Worm (Caenorhabditis elegans) whole organism, L3 larva: Measurements from ENCODE around the gene F41C3.8.
A peak's percentile ranks its signal among the peaks of the same experiment; 100 is the strongest.

Experiments
- R02D3.7 ChIP-seq: fragments of 150-350 bp; optimal IDR thresholded peaks from 2 replicates; lab custom pipeline; 2014; ENCODE audit warnings: missing biosample characterization, missing genetic modification characterization
- ZK546.5 ChIP-seq: sonication (generic microtip); optimal IDR thresholded peaks from 2 replicates; lab custom pipeline; 2017; ENCODE audit warnings: missing biosample characterization, missing genetic modification characterization
- ama-1 ChIP-seq: fragments of 150-350 bp; optimal IDR thresholded peaks from 2 replicates; lab custom pipeline; 2018
- ceh-28 ChIP-seq: fragments of 150-350 bp; optimal IDR thresholded peaks from 2 replicates; lab custom pipeline; 2014; ENCODE audit warnings: missing biosample characterization, missing genetic modification reagents, missing genetic modification characterization
- ceh-82 ChIP-seq: fragments of 150-350 bp; optimal IDR thresholded peaks from 2 replicates; lab custom pipeline; 2014; ENCODE audit warnings: missing biosample characterization, missing genetic modification characterization
- ceh-9 ChIP-seq: sonication (generic microtip); optimal IDR thresholded peaks from 2 replicates; lab custom pipeline; 2018; ENCODE audit warnings: missing biosample characterization, missing genetic modification characterization
- daf-12 ChIP-seq: fragments of 150-350 bp; optimal IDR thresholded peaks from 2 replicates; lab custom pipeline; 2014; ENCODE audit warnings: missing biosample characterization, missing genetic modification reagents, missing genetic modification characterization
- egl-5 ChIP-seq: fragments of 150-350 bp; optimal IDR thresholded peaks from 2 replicates; lab custom pipeline; 2017; ENCODE audit warnings: missing biosample characterization, missing genetic modification reagents, missing genetic modification characterization, inconsistent platforms
- elt-2 ChIP-seq: sonication (generic microtip); optimal IDR thresholded peaks from 2 replicates; lab custom pipeline; 2016; ENCODE audit warnings: missing genetic modification reagents, mild to moderate bottlenecking, missing genetic modification characterization, missing compliant biosample characterization
- elt-3 ChIP-seq, 3 experiments: fragments of 150-350 bp in 1 of 3; sonication (generic microtip) in 2 of 3; optimal IDR thresholded peaks; 2 replicates in 2 of 3; 4 replicates in 1 of 3; lab custom pipeline; 2014 to 2017; ENCODE audit warnings: missing biosample characterization in 3 of 3, missing genetic modification characterization in 3 of 3
- fkh-10 ChIP-seq: sonication (generic microtip); optimal IDR thresholded peaks from 2 replicates; lab custom pipeline; 2017; ENCODE audit warnings: missing biosample characterization, missing genetic modification reagents, missing genetic modification characterization
- fkh-2 ChIP-seq: fragments of 150-350 bp; optimal IDR thresholded peaks from 2 replicates; lab custom pipeline; 2014; ENCODE audit warnings: missing biosample characterization, missing genetic modification reagents, missing genetic modification characterization
- fos-1 ChIP-seq: fragments of 150-350 bp; optimal IDR thresholded peaks from 2 replicates; lab custom pipeline; 2014; ENCODE audit warnings: missing biosample characterization, missing genetic modification characterization
- jun-1 ChIP-seq: fragments of 150-350 bp; optimal IDR thresholded peaks from 2 replicates; lab custom pipeline; 2014; ENCODE audit warnings: missing biosample characterization, missing genetic modification reagents, missing genetic modification characterization
- lin-15B ChIP-seq: fragments of 150-350 bp; optimal IDR thresholded peaks from 2 replicates; lab custom pipeline; 2014; ENCODE audit warnings: missing biosample characterization, missing genetic modification characterization
- lsy-12 ChIP-seq: sonication (generic microtip); optimal IDR thresholded peaks from 2 replicates; lab custom pipeline; 2016; ENCODE audit warnings: mild to moderate bottlenecking, missing genetic modification characterization, missing compliant biosample characterization
- mml-1 ChIP-seq: fragments of 150-350 bp; sonication (generic microtip); optimal IDR thresholded peaks from 3 replicates; lab custom pipeline; 2014; ENCODE audit warnings: missing biosample characterization, missing genetic modification characterization
- nfya-1 ChIP-seq: sonication (generic microtip); optimal IDR thresholded peaks from 2 replicates; lab custom pipeline; 2017; ENCODE audit warnings: missing genetic modification characterization, mild to moderate bottlenecking, missing compliant biosample characterization, antibody characterized with exemption, moderate library complexity; ENCODE audit not compliant: insufficient read depth
- nhr-11 ChIP-seq: fragments of 150-350 bp; optimal IDR thresholded peaks from 2 replicates; lab custom pipeline; 2014; ENCODE audit warnings: missing biosample characterization, missing genetic modification characterization
- nhr-12 ChIP-seq: fragments of 150-350 bp; optimal IDR thresholded peaks from 2 replicates; lab custom pipeline; 2014; ENCODE audit warnings: missing biosample characterization, missing genetic modification characterization
- nhr-25 ChIP-seq: sonication (generic microtip); optimal IDR thresholded peaks from 2 replicates; lab custom pipeline; 2017; ENCODE audit warnings: missing biosample characterization, missing genetic modification characterization
- nhr-28 ChIP-seq: fragments of 150-350 bp; optimal IDR thresholded peaks from 2 replicates; lab custom pipeline; 2014; ENCODE audit warnings: missing biosample characterization, missing genetic modification characterization
- nhr-43 ChIP-seq: sonication (generic microtip); optimal IDR thresholded peaks from 2 replicates; lab custom pipeline; 2016; ENCODE audit warnings: mild to moderate bottlenecking, missing genetic modification characterization, missing compliant biosample characterization; ENCODE audit not compliant: poor library complexity, severe bottlenecking
- nhr-67 ChIP-seq: fragments of 150-350 bp; optimal IDR thresholded peaks from 2 replicates; lab custom pipeline; 2014; ENCODE audit warnings: missing biosample characterization, missing genetic modification characterization
- nhr-77 ChIP-seq: fragments of 150-350 bp; optimal IDR thresholded peaks from 2 replicates; lab custom pipeline; 2014; ENCODE audit warnings: missing biosample characterization, missing genetic modification characterization
- pha-4 ChIP-seq: fragments of 150-350 bp; optimal IDR thresholded peaks from 2 replicates; lab custom pipeline; 2014; ENCODE audit warnings: missing biosample characterization, missing genetic modification reagents, missing genetic modification characterization
- pqm-1 ChIP-seq: fragments of 150-350 bp; optimal IDR thresholded peaks from 2 replicates; lab custom pipeline; 2017; ENCODE audit warnings: missing biosample characterization, missing genetic modification characterization, inconsistent platforms
- sea-2 ChIP-seq: fragments of 150-350 bp; sonication (generic microtip); optimal IDR thresholded peaks from 4 replicates; lab custom pipeline; 2014; ENCODE audit warnings: missing biosample characterization, missing genetic modification reagents, missing genetic modification characterization
- skn-1 ChIP-seq: fragments of 150-350 bp; optimal IDR thresholded peaks from 2 replicates; lab custom pipeline; 2014; ENCODE audit warnings: missing biosample characterization, missing genetic modification characterization
- snpc-4 ChIP-seq: fragments of 150-350 bp; optimal IDR thresholded peaks from 2 replicates; lab custom pipeline; 2014; ENCODE audit warnings: missing biosample characterization, missing genetic modification characterization
- tbx-2 ChIP-seq: sonication (generic microtip); optimal IDR thresholded peaks from 2 replicates; lab custom pipeline; 2016; ENCODE audit warnings: mild to moderate bottlenecking, missing genetic modification characterization, missing compliant biosample characterization
- ztf-11 ChIP-seq: fragments of 150-350 bp; optimal IDR thresholded peaks from 2 replicates; lab custom pipeline; 2014; ENCODE audit warnings: missing biosample characterization, missing genetic modification characterization
- ztf-4 ChIP-seq: fragments of 150-350 bp; optimal IDR thresholded peaks from 2 replicates; lab custom pipeline; 2014; ENCODE audit warnings: missing biosample characterization, missing genetic modification characterization

Gene F41C3.8

ce11 chrII:4747697-4748096, 31.9 kb downstream of the F41C3.8 start:
- peak; percentile 23 for TF ChIP-seq ama-1
- TF ChIP-seq nhr-11 (tag; lab: Kevin White, UChicago) = no peak
- TF ChIP-seq nhr-25 (tag; lab: Kevin White, UChicago) = peak; percentile 66
- TF ChIP-seq ceh-9 = no peak
- peak; percentile 12 for TF ChIP-seq nhr-43 (tag; lab: Kevin White, UChicago)
- no peak for TF ChIP-seq ztf-4 (tag; lab: Kevin White, UChicago)

ce11 chrII:4748374-4748773, 32.5 kb downstream of the F41C3.8 start:
- peak; percentile 68 for TF ChIP-seq nhr-25 (tag; lab: Kevin White, UChicago)
- TF ChIP-seq elt-3 (tag; optimal IDR thresholded peaks at IDR 0.05; lab: Kevin White, UChicago) = no peak
- no peak for TF ChIP-seq pha-4 (tag; lab: Kevin White, UChicago)
- TF ChIP-seq tbx-2 (tag; lab: Kevin White, UChicago) = no peak
- no peak for TF ChIP-seq elt-2 (tag; lab: Kevin White, UChicago)
- no peak for TF ChIP-seq daf-12 (tag; lab: Kevin White, UChicago)
- TF ChIP-seq mml-1 (tag; lab: Kevin White, UChicago) = no peak
- no peak for TF ChIP-seq fkh-2 (tag; lab: Kevin White, UChicago)
- no peak for TF ChIP-seq ZK546.5 (tag; lab: Kevin White, UChicago)
- TF ChIP-seq lsy-12 (tag; lab: Kevin White, UChicago) = peak; percentile 54
- TF ChIP-seq nhr-43 (tag; lab: Kevin White, UChicago) = peak; percentile 57
- no peak for TF ChIP-seq ceh-9
- peak; percentile 6 for TF ChIP-seq ztf-4 (tag; lab: Kevin White, UChicago)

ce11 chrII:4749581-4749980, 33.7 kb downstream of the F41C3.8 start, which contains the start of gene F41C3.2:
Gene F41C3.2, plus strand, starts transcription at chrII:4749968.
- TF ChIP-seq nhr-25 (tag; lab: Kevin White, UChicago) = peak; percentile 46
- no peak for TF ChIP-seq egl-5 (tag; lab: Kevin White, UChicago)
- peak in 1 of 3 experiments; percentile 2 for TF ChIP-seq elt-3 (tag; optimal IDR thresholded peaks at IDR 0.05; lab: Kevin White, UChicago)

ce11 chrII:4752257-4752728, 36.4 kb downstream of the F41C3.8 start, which contains the start of gene F41C3.1:
Gene F41C3.1, plus strand, starts transcription at chrII:4752307.
- no peak for TF ChIP-seq nhr-28 (tag; lab: Kevin White, UChicago)
- no peak for TF ChIP-seq egl-5 (tag; lab: Kevin White, UChicago)
- TF ChIP-seq skn-1 = no peak
- no peak for TF ChIP-seq fkh-10 (GFP tag; lab: Kevin White, UChicago)
- no peak for TF ChIP-seq nhr-25 (tag; lab: Kevin White, UChicago)
- TF ChIP-seq ceh-9 = no peak
- TF ChIP-seq ztf-11 = no peak
- no peak for TF ChIP-seq fos-1 (tag; lab: Kevin White, UChicago)
- TF ChIP-seq nhr-77 = no peak
- no peak for TF ChIP-seq daf-12 (tag; lab: Kevin White, UChicago)
- TF ChIP-seq pha-4 (tag; lab: Kevin White, UChicago) = no peak
- no peak for TF ChIP-seq nhr-12 (tag; lab: Kevin White, UChicago)
- TF ChIP-seq ztf-4 (tag; lab: Kevin White, UChicago) = no peak
- TF ChIP-seq R02D3.7 (tag; lab: Kevin White, UChicago) = no peak
- TF ChIP-seq pqm-1 (tag; lab: Kevin White, UChicago) = no peak
- no peak for TF ChIP-seq sea-2 (GFP tag; lab: Kevin White, UChicago)
- no peak for TF ChIP-seq nfya-1 (tag; lab: Kevin White, UChicago)
- no peak for TF ChIP-seq jun-1 (tag; lab: Kevin White, UChicago)
- TF ChIP-seq tbx-2 (tag; lab: Kevin White, UChicago) = no peak
- TF ChIP-seq nhr-67 = no peak
- TF ChIP-seq, all 47 proteins: peak for 0

ce11 chrII:4753133-4753532, 37.3 kb downstream of the F41C3.8 start, which contains the start of gene C27D9.1:
Gene C27D9.1, plus strand, starts transcription at chrII:4753413.
- TF ChIP-seq nhr-11 (tag; lab: Kevin White, UChicago) (no peak), snpc-4 (tag; lab: Kevin White, UChicago) (no peak), elt-3 (tag; optimal IDR thresholded peaks at IDR 0.05; lab: Kevin White, UChicago) (no peak), sea-2 (GFP tag; lab: Kevin White, UChicago) (no peak), ceh-82 (no peak), nfya-1 (tag; lab: Kevin White, UChicago) (no peak), ceh-28 (tag; lab: Kevin White, UChicago) (no peak), lin-15B (tag; lab: Kevin White, UChicago) (no peak), ama-1 (no peak), skn-1 (no peak), ztf-4 (tag; lab: Kevin White, UChicago) (no peak), nhr-25 (tag; lab: Kevin White, UChicago) (no peak), lsy-12 (tag; lab: Kevin White, UChicago) (no peak), daf-12 (tag; lab: Kevin White, UChicago) (no peak)
